Worm (Caenorhabditis elegans) whole organism, young adult: ENCODE measurements around the gene F54B3.1.

Experiments used
- B0035.1 ChIP-seq: sonication (generic microtip); optimal IDR thresholded peaks from 2 replicates; lab custom pipeline; 2016; ENCODE audit warnings: missing genetic modification characterization, mild to moderate bottlenecking, missing compliant biosample characterization, missing genotype, missing genetic modification reagents
- tbp1 ChIP-seq: fragments of 200-800 bp; sonication (Bioruptor generic); optimal IDR thresholded peaks from 2 replicates; lab custom pipeline; 2018; ENCODE audit warnings: mild to moderate bottlenecking, missing genetic modification characterization, missing compliant biosample characterization
- tbx-9 ChIP-seq: sonication (generic microtip); optimal IDR thresholded peaks from 2 replicates; lab custom pipeline; 2016; ENCODE audit warnings: borderline replicate concordance, missing genetic modification characterization, inconsistent platforms, missing compliant biosample characterization

DNA sequence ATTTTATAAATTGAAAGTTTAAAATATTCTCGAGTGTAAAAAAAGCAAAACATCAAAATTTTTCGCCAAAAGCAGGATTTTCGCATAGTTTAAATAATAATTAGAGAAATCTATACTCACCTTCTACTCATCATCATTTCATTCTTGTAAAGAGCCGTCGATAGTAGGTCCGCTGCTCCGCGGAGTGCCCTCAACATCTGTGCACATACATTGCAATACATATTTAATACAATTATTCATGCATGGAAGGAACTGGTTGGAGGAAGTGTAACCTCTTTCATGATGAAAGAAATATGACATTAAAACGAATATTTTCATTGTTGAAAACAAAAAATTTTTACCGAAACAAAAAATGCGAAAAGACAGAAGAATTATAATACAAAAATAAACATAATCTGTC, 8.8 kb upstream of the F54B3.1 start, which contains the start of gene mrps-14:
- TF ChIP-seq tbp1 (GFP tag; lab: Kevin White, UChicago) = no peak
- no peak for TF ChIP-seq tbx-9 (tag; lab: Kevin White, UChicago)
- no peak for TF ChIP-seq B0035.1 (tag; lab: Kevin White, UChicago)
